Worm (Caenorhabditis elegans): ENCODE results near the gene Y116F11B.8.

Gene Y116F11B.8

ce11 chrV:19908854-19909253, 51.4 kb downstream of the Y116F11B.8 start:
- no peak for TF ChIP-seq lin-40 (tag; optimal IDR thresholded peaks at IDR 0.05)
- TF ChIP-seq tlf-1 (GFP tag; optimal IDR thresholded peaks at IDR 0.05) = no peak
- peak; percentile 25; the same call in 1 of the 2 replicates for TF ChIP-seq nfyb-1 (GFP tag; IDR thresholded peaks at IDR 0.05)
- no peak for TF ChIP-seq B0336.3 (GFP tag; IDR thresholded peaks at IDR 0.05)
- TF ChIP-seq let-607 (tag; optimal IDR thresholded peaks at IDR 0.05) = peak; percentile 33 to 41
- TF ChIP-seq lsy-27 (tag; optimal IDR thresholded peaks at IDR 0.05; ENCODE audit: borderline replicate concordance, insufficient read depth) = no peak
- TF ChIP-seq ekl-4 (GFP tag; IDR thresholded peaks at IDR 0.05) = no peak
- TF ChIP-seq cebp-1 (GFP tag; IDR thresholded peaks at IDR 0.05) = no peak
- TF ChIP-seq cebp-1 (tag; optimal IDR thresholded peaks at IDR 0.05) = peak; percentile 15
- no peak for TF ChIP-seq let-526 (GFP tag; IDR thresholded peaks at IDR 0.05)
- TF ChIP-seq hmg-1.2 (GFP tag; IDR thresholded peaks at IDR 0.05) = no peak
